Worm (Caenorhabditis elegans) whole organism, early embryonic: Measurements from ENCODE around the gene F16H6.8.

Experiments used
- ama-1 ChIP-seq: fragments of 150-350 bp; optimal IDR thresholded peaks from 2 replicates; lab custom pipeline; 2014
- ceh-36 ChIP-seq: sonication (generic microtip); optimal IDR thresholded peaks from 2 replicates; lab custom pipeline; 2016; ENCODE audit warnings: missing genetic modification characterization, inconsistent platforms, missing compliant biosample characterization
- ets-7 ChIP-seq: sonication (generic microtip); optimal IDR thresholded peaks from 2 replicates; lab custom pipeline; 2016; ENCODE audit warnings: missing genotype, missing genetic modification characterization, missing compliant biosample characterization
- pes-1 ChIP-seq: fragments of 200-800 bp; sonication (Bioruptor generic); IDR thresholded peaks from 2 replicates; pipeline ENCODE4 v1.3.6; 2022; ENCODE audit warnings: missing genetic modification reagents, missing genetic modification characterization, missing compliant biosample characterization
- tbx-11 ChIP-seq: fragments of 200-800 bp; sonication (Bioruptor generic); IDR thresholded peaks from 2 replicates; pipeline ENCODE4 v1.3.6; 2022; ENCODE audit warnings: missing genetic modification characterization, missing compliant biosample characterization
- tbx-37 ChIP-seq: fragments of 200-800 bp; sonication (Bioruptor generic); conservative IDR thresholded peaks from 2 replicates; pipeline ENCODE4 v1.3.6; 2022; ENCODE audit warnings: missing genetic modification reagents, missing genetic modification characterization, missing compliant biosample characterization
- tra-4 ChIP-seq: sonication (generic microtip); optimal IDR thresholded peaks from 2 replicates; lab custom pipeline; 2017; ENCODE audit warnings: missing genetic modification characterization, missing compliant biosample characterization

- TF ChIP-seq tbx-37 (no peak), tra-4 (no peak), ceh-36 (tag; lab: Kevin White, UChicago) (no peak), tbx-11 (no peak), ets-7 (tag; lab: Kevin White, UChicago) (no peak), ama-1 (lab: Kevin White, UChicago) (no peak), pes-1 (GFP tag; lab: Robert Waterston, UW) (no peak)
Observed at ce11 chrV:18254483-18254882, 38.4 kb upstream of the F16H6.8 start, which contains the start of gene R10E8.5.
